Fruit fly (Drosophila melanogaster) whole organism, prepupa: ENCODE measurements around the gene CG17470.

Experiments
- Blimp-1 ChIP-seq: fragments of 200-800 bp; sonication (Bioruptor generic); optimal IDR thresholded peaks from 3 replicates; lab custom pipeline; 2017; ENCODE audit warnings: missing biosample characterization, missing genetic modification characterization, mild to moderate bottlenecking, moderate library complexity, missing genetic modification reagents
- CG10631 ChIP-seq: fragments of 200-800 bp; sonication (Bioruptor generic); optimal IDR thresholded peaks from 2 replicates; lab custom pipeline; 2016; ENCODE audit warnings: missing biosample characterization, missing genetic modification characterization
- CG10669 ChIP-seq: fragments of 200-800 bp; sonication (Bioruptor generic); optimal IDR thresholded peaks from 3 replicates; lab custom pipeline; 2018; ENCODE audit warnings: missing biosample characterization, mild to moderate bottlenecking, missing genetic modification characterization, moderate library complexity
- CG11294 ChIP-seq: fragments of 200-800 bp; sonication (Bioruptor generic); IDR thresholded peaks from 2 replicates; pipeline ENCODE4 v1.3.6; 2022; ENCODE audit warnings: missing biosample characterization, missing genetic modification characterization
- CG11762 ChIP-seq: fragments of 200-800 bp; sonication (Bioruptor generic); optimal IDR thresholded peaks from 3 replicates; lab custom pipeline; 2016; ENCODE audit warnings: missing biosample characterization, missing genetic modification characterization; ENCODE audit not compliant: insufficient read depth
- CG15336 ChIP-seq: fragments of 200-800 bp; sonication (Bioruptor generic); IDR thresholded peaks from 2 replicates; pipeline ENCODE4 v1.3.6; 2022; ENCODE audit warnings: missing biosample characterization, missing genetic modification characterization
- CG3032 ChIP-seq: fragments of 200-800 bp; optimal IDR thresholded peaks from 2 replicates; lab custom pipeline; 2019; ENCODE audit warnings: missing biosample characterization, mild to moderate bottlenecking, missing genetic modification characterization, moderate library complexity
- CG31627 ChIP-seq: fragments of 200-800 bp; sonication (Bioruptor generic); optimal IDR thresholded peaks from 3 replicates; lab custom pipeline; 2016; ENCODE audit warnings: missing biosample characterization, missing genetic modification characterization
- CG34406 ChIP-seq: fragments of 200-800 bp; sonication (Bioruptor generic); optimal IDR thresholded peaks from 3 replicates; lab custom pipeline; 2016; ENCODE audit warnings: missing biosample characterization, missing genetic modification characterization
- CG3919 ChIP-seq: fragments of 200-800 bp; sonication (Bioruptor generic); optimal IDR thresholded peaks from 3 replicates; lab custom pipeline; 2016; ENCODE audit warnings: missing biosample characterization, missing genetic modification characterization
- CG4318 ChIP-seq: fragments of 200-800 bp; sonication (Bioruptor generic); optimal IDR thresholded peaks from 3 replicates; lab custom pipeline; 2017; ENCODE audit warnings: missing biosample characterization, mild to moderate bottlenecking, missing genetic modification characterization
- CG6163 ChIP-seq: fragments of 200-800 bp; sonication (Bioruptor generic); IDR thresholded peaks from 3 replicates; pipeline ENCODE4 v1.3.6; 2022; ENCODE audit warnings: missing biosample characterization, missing genetic modification characterization
- CG6808 ChIP-seq: fragments of 200-800 bp; sonication (Bioruptor generic); optimal IDR thresholded peaks from 3 replicates; lab custom pipeline; 2017; ENCODE audit warnings: missing biosample characterization, missing genetic modification characterization, mild to moderate bottlenecking, moderate library complexity, missing genetic modification reagents
- CG6854 ChIP-seq: fragments of 200-800 bp; sonication (Bioruptor generic); optimal IDR thresholded peaks from 2 replicates; lab custom pipeline; 2017; ENCODE audit warnings: missing biosample characterization, mild to moderate bottlenecking, missing genetic modification characterization
- CG7368 ChIP-seq: fragments of 200-800 bp; sonication (Bioruptor generic); optimal IDR thresholded peaks from 3 replicates; lab custom pipeline; 2016; ENCODE audit warnings: missing biosample characterization, missing genetic modification characterization
- CG8319 ChIP-seq: fragments of 200-800 bp; sonication (Bioruptor generic); optimal IDR thresholded peaks from 3 replicates; lab custom pipeline; 2016; ENCODE audit warnings: missing biosample characterization, missing genetic modification characterization
- CG8632 ChIP-seq: fragments of 200-800 bp; sonication (Bioruptor generic); optimal IDR thresholded peaks from 3 replicates; lab custom pipeline; 2016; ENCODE audit warnings: missing biosample characterization, missing genetic modification characterization
- Eip78C ChIP-seq: fragments of 200-800 bp; sonication (Bioruptor generic); peaks from one replicate; lab custom pipeline; 2016; ENCODE audit warnings: missing biosample characterization, missing genetic modification characterization
- Ets21C ChIP-seq: fragments of 200-800 bp; sonication (Bioruptor generic); optimal IDR thresholded peaks from 3 replicates; lab custom pipeline; 2016; ENCODE audit warnings: missing biosample characterization, missing genetic modification characterization
- Ets96B ChIP-seq: fragments of 200-800 bp; optimal IDR thresholded peaks from 2 replicates; lab custom pipeline; 2019; ENCODE audit warnings: missing biosample characterization, mild to moderate bottlenecking, missing genetic modification characterization, moderate library complexity
- Hr38 ChIP-seq: sonication (Bioruptor generic); optimal IDR thresholded peaks from 2 replicates; lab custom pipeline; 2016; ENCODE audit warnings: missing biosample characterization, missing genetic modification characterization
- Hr4 ChIP-seq: fragments of 200-800 bp; sonication (Bioruptor generic); optimal IDR thresholded peaks from 3 replicates; lab custom pipeline; 2016; ENCODE audit warnings: missing biosample characterization, missing genetic modification characterization
- Lpt ChIP-seq: fragments of 200-800 bp; sonication (Bioruptor generic); optimal IDR thresholded peaks from 3 replicates; lab custom pipeline; 2016; ENCODE audit warnings: missing biosample characterization, missing genetic modification characterization
- Met ChIP-seq: fragments of 200-800 bp; sonication (Bioruptor generic); optimal IDR thresholded peaks from 3 replicates; lab custom pipeline; 2016; ENCODE audit warnings: missing biosample characterization, missing genetic modification characterization
- OdsH ChIP-seq: fragments of 200-800 bp; sonication (Bioruptor generic); optimal IDR thresholded peaks from 3 replicates; lab custom pipeline; 2016; ENCODE audit warnings: missing biosample characterization, missing genetic modification characterization
- Smox ChIP-seq: fragments of 200-800 bp; sonication (Bioruptor generic); optimal IDR thresholded peaks from 3 replicates; lab custom pipeline; 2016; ENCODE audit warnings: missing biosample characterization, missing genetic modification characterization
- Sox14 ChIP-seq: fragments of 200-800 bp; sonication (Bioruptor generic); optimal IDR thresholded peaks from 3 replicates; lab custom pipeline; 2016; ENCODE audit warnings: missing biosample characterization, missing genetic modification characterization
- Sox15 ChIP-seq: fragments of 200-800 bp; sonication (Bioruptor generic); optimal IDR thresholded peaks from 3 replicates; lab custom pipeline; 2016; ENCODE audit warnings: missing biosample characterization, missing genetic modification characterization
- acj6 ChIP-seq: fragments of 200-800 bp; sonication (Bioruptor generic); optimal IDR thresholded peaks from 3 replicates; lab custom pipeline; 2016; ENCODE audit warnings: missing biosample characterization, missing genetic modification characterization
- cyc ChIP-seq: fragments of 200-800 bp; sonication (Bioruptor generic); optimal IDR thresholded peaks from 3 replicates; lab custom pipeline; 2016; ENCODE audit warnings: missing biosample characterization, missing genetic modification characterization
- dac ChIP-seq: fragments of 200-800 bp; sonication (Bioruptor generic); optimal IDR thresholded peaks from 2 replicates; lab custom pipeline; 2017; ENCODE audit warnings: missing biosample characterization, mild to moderate bottlenecking, missing genetic modification characterization
- dsx ChIP-seq: fragments of 200-800 bp; optimal IDR thresholded peaks from 3 replicates; lab custom pipeline; 2019; ENCODE audit warnings: missing biosample characterization, mild to moderate bottlenecking, missing genetic modification characterization, moderate library complexity; ENCODE audit not compliant: poor library complexity, severe bottlenecking
- esn ChIP-seq: fragments of 200-800 bp; sonication (Bioruptor generic); optimal IDR thresholded peaks from 2 replicates; lab custom pipeline; 2016; ENCODE audit warnings: missing biosample characterization, mild to moderate bottlenecking, missing genetic modification characterization, moderate library complexity
- fd85E ChIP-seq: fragments of 200-800 bp; sonication (Bioruptor generic); optimal IDR thresholded peaks from 3 replicates; lab custom pipeline; 2016; ENCODE audit warnings: missing biosample characterization, missing genetic modification characterization
- fkh ChIP-seq: fragments of 200-800 bp; sonication (Bioruptor generic); optimal IDR thresholded peaks from 3 replicates; lab custom pipeline; 2017; ENCODE audit warnings: missing biosample characterization, mild to moderate bottlenecking, missing genetic modification characterization, moderate library complexity
- lz ChIP-seq: fragments of 200-800 bp; sonication (Bioruptor generic); optimal IDR thresholded peaks from 3 replicates; lab custom pipeline; 2016; ENCODE audit warnings: missing biosample characterization, missing genetic modification characterization
- net ChIP-seq: fragments of 200-800 bp; sonication (Bioruptor generic); optimal IDR thresholded peaks from 3 replicates; lab custom pipeline; 2016; ENCODE audit warnings: missing biosample characterization, missing genetic modification characterization
- pdm3 ChIP-seq: fragments of 200-800 bp; sonication (Bioruptor generic); optimal IDR thresholded peaks from 3 replicates; lab custom pipeline; 2016; ENCODE audit warnings: missing biosample characterization, missing genetic modification characterization
- spab ChIP-seq: fragments of 200-800 bp; sonication (Bioruptor generic); optimal IDR thresholded peaks from 2 replicates; lab custom pipeline; 2017; ENCODE audit warnings: missing biosample characterization, mild to moderate bottlenecking, missing genetic modification characterization, missing genetic modification reagents
- ss ChIP-seq, 2 experiments: fragments of 200-800 bp; sonication (Bioruptor generic); optimal IDR thresholded peaks; 2 replicates in 1 of 2; 3 replicates in 1 of 2; lab custom pipeline; 2017 to 2018; ENCODE audit warnings: mild to moderate bottlenecking in 2 of 2, missing biosample characterization in 2 of 2, missing genetic modification characterization in 2 of 2, moderate library complexity in 1 of 2
- topi ChIP-seq: fragments of 200-800 bp; sonication (Bioruptor generic); optimal IDR thresholded peaks from 3 replicates; lab custom pipeline; 2016; ENCODE audit warnings: missing biosample characterization, missing genetic modification characterization

CG17470 gene

DNA sequence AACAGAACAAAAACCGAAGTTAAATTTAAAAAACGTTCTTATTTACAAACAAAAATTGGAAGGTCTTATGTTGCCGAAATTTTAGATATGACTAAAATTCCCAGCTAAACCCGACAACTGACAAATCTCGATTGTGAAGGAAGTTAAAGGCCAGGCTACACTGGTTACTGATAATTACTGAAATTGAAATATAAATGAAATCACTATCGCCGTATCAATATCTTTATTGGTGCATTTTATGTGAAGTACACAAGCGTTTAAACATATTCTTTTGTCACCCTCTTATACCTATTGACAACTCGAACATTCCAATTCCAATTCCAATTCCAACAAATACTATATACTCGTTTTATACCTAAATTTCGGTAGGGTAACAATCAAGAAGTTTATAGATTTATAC lies at the start of gene CG17470:
Gene CG17470 (minus strand): TSS at position 101 of the 400 bp plus-strand sequence.
- TF ChIP-seq CG10631, result no peak
- no peak for TF ChIP-seq dac (GFP tag; lab: Kevin White, UChicago)
- no peak for TF ChIP-seq CG3919 (GFP tag; lab: Kevin White, UChicago)
- TF ChIP-seq cyc (GFP tag; lab: Kevin White, UChicago), result no peak
- TF ChIP-seq dsx (GFP tag; lab: Kevin White, UChicago), result no peak

DNA sequence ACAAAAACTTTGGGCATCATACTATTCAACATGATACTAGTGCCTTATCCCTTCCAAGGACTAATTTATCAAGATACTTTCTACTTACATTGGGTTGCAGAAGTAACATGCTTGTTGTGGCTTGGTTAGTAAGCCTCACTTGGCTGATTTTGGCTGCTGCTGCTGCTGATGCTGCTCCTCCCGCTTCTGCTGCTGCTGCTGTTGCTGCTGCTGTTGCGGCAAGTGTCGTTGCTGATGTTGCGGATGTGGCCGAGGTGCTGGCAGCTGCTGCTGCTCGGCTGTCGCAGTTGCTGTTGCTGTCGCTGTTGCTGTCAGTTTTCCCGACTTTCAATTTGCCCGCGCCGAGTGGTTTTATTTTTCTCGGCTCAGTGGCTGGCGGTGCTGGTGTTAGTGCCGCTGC lies 47.0 kb upstream of the CG17470 start:
- TF ChIP-seq CG8632 (GFP tag; lab: Kevin White, UChicago) (no peak), CG10631 (no peak), CG6854 (GFP tag; lab: Kevin White, UChicago) (no peak), Eip78C (GFP tag; lab: Kevin White, UChicago) (no peak), ss (GFP tag; optimal IDR thresholded peaks at IDR 0.05; lab: Kevin White, UChicago) (no peak), Lpt (GFP tag; lab: Kevin White, UChicago) (no peak), spab (GFP tag; lab: Kevin White, UChicago) (no peak), Hr38 (no peak)

dm6 chr2L:20688722-20689121 lies 45.7 kb upstream of the CG17470 start:
- TF ChIP-seq Sox15 (no peak), CG8319 (no peak)
- TF ChIP-seq, all 60 proteins: peak for 0

- TF ChIP-seq CG6163 (GFP tag; lab: Robert Waterston, UW), result no peak
- peak; percentile 38 for TF ChIP-seq Eip78C (GFP tag; lab: Kevin White, UChicago)
- no peak for TF ChIP-seq CG6808
- TF ChIP-seq Sox14 (GFP tag; lab: Kevin White, UChicago), result no peak
Measured at dm6 chr2L:20682136-20682733, 39.2 kb upstream of the CG17470 start, which contains the start of gene CG2617. Gene CG2617 (plus strand): TSS chr2L:20682368.

DNA sequence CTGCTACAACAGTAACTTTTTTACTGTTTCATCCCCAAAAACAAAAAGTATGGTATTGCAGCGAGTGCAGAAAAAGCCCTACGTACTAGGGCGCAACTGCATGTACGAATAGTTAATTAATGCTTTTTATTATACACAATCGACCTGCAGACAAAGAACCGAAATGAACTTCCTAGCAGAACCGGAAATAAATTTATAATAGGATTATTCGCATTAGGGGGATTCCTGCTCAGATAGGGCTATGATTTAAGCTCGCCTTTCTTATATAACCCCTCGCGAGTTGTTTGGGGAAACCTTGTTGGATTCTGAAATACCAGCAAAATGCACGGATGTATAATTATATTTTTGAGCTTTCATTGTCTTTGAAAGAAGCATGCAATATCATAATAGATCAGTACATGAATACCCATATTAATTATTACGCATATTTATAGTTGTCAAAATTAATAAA lies 38.6 kb upstream of the CG17470 start, which contains the start of gene Cen:
Gene Cen (minus strand): TSS at position 199 of the 451 bp plus-strand sequence.
- TF ChIP-seq esn, result peak; percentile 78
- TF ChIP-seq CG11762 (GFP tag; lab: Kevin White, UChicago), result peak; percentile 28
- TF ChIP-seq CG6854 (GFP tag; lab: Kevin White, UChicago), result no peak
- TF ChIP-seq pdm3 (GFP tag; lab: Kevin White, UChicago), result peak; percentile 81
- no peak for TF ChIP-seq Smox (GFP tag; lab: Kevin White, UChicago)
- peak; percentile 78 for TF ChIP-seq CG3919 (GFP tag; lab: Kevin White, UChicago)
- TF ChIP-seq CG8632 (GFP tag; lab: Kevin White, UChicago), result peak; percentile 65
- peak; percentile 79 for TF ChIP-seq CG10631
- peak; percentile 72 for TF ChIP-seq topi (GFP tag; lab: Kevin White, UChicago)
- no peak for TF ChIP-seq spab (GFP tag; lab: Kevin White, UChicago)
- peak; percentile 62 for TF ChIP-seq Ets21C (GFP tag; lab: Kevin White, UChicago)
- TF ChIP-seq Blimp-1 (GFP tag; lab: Kevin White, UChicago), result no peak
- TF ChIP-seq Hr4 (GFP tag; lab: Kevin White, UChicago), result peak; percentile 88
- TF ChIP-seq Hr38, result peak; percentile 53
- TF ChIP-seq dac (GFP tag; lab: Kevin White, UChicago), result no peak
- peak; percentile 72 for TF ChIP-seq acj6 (GFP tag; lab: Kevin White, UChicago)
- TF ChIP-seq CG15336, result peak; percentile 74
- peak; percentile 77 for TF ChIP-seq lz
- no peak for TF ChIP-seq fkh
- peak; percentile 64 for TF ChIP-seq Ets96B (tag; lab: Kevin White, UChicago)
- TF ChIP-seq Met (GFP tag; lab: Kevin White, UChicago), result no peak
- TF ChIP-seq dsx (GFP tag; lab: Kevin White, UChicago), result no peak
- peak; percentile 82 for TF ChIP-seq CG6163 (GFP tag; lab: Robert Waterston, UW)
- TF ChIP-seq net (GFP tag; lab: Kevin White, UChicago), result no peak
- TF ChIP-seq CG4318 (GFP tag; lab: Kevin White, UChicago), result no peak
- TF ChIP-seq CG7368, result no peak
- no peak for TF ChIP-seq CG10669 (GFP tag; lab: Kevin White, UChicago)
- peak; percentile 22 for TF ChIP-seq Lpt (GFP tag; lab: Kevin White, UChicago)
- no peak for TF ChIP-seq fd85E (GFP tag; lab: Kevin White, UChicago)
- peak; percentile 72 for TF ChIP-seq cyc (GFP tag; lab: Kevin White, UChicago)
- peak; percentile 52 for TF ChIP-seq CG3032 (tag; lab: Kevin White, UChicago)
- TF ChIP-seq CG31627 (GFP tag; lab: Kevin White, UChicago), result peak; percentile 83
- TF ChIP-seq ss (GFP tag; optimal IDR thresholded peaks at IDR 0.05; lab: Kevin White, UChicago), result peak; percentile 43 to 58
- peak; percentile 79 for TF ChIP-seq CG34406
- TF ChIP-seq CG11294 (GFP tag; lab: Robert Waterston, UW), result no peak
- TF ChIP-seq OdsH, result peak; percentile 81
